Fruit fly (Drosophila melanogaster) whole organism: Measurements from ENCODE around the gene GlcAT-P.

Experiments used
- CG8478 ChIP-seq: fragments of >200 bp; optimal IDR thresholded peaks from 2 replicates; lab custom pipeline; 2018; ENCODE audit warnings: inconsistent platforms
- Dll ChIP-seq: fragments of >200 bp; optimal IDR thresholded peaks from 2 replicates; lab custom pipeline; 2017
- pan ChIP-seq: fragments of >200 bp; optimal IDR thresholded peaks from 2 replicates; lab custom pipeline; 2017
- psq ChIP-seq: fragments of >200 bp; optimal IDR thresholded peaks from 2 replicates; lab custom pipeline; 2017
- usp ChIP-seq: fragments of >200 bp; optimal IDR thresholded peaks from 2 replicates; lab custom pipeline; 2017; ENCODE audit warnings: missing biosample characterization, missing genetic modification characterization, mixed read lengths

DNA sequence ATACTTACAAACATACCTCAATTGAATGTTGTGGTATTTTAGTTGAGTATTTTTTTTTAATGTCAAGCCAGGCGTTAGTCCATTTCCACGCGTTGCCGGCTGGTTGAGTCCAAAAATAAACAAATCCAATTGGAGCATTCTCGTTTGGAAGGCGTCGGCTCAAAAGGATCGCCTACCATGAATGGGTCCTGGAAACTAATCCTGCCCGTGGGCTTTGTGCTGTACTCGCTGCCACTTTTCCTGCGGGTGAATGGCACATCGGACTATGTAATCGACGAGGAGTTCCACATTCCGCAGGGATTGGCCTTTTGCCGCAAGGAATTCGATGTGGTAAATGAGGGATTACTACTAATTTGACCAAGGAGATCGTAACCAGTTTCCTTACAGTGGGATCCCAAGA is 32.4 kb downstream of the GlcAT-P start, which contains the start of gene Alg10:
- TF ChIP-seq CG8478 (lab: Kevin White, UChicago), result no peak
- TF ChIP-seq pan (lab: Kevin White, UChicago), result no peak
- no peak for TF ChIP-seq psq (lab: Kevin White, UChicago)
- no peak for TF ChIP-seq usp (GFP tag; lab: Kevin White, UChicago)
- TF ChIP-seq Dll (lab: Kevin White, UChicago), result no peak
